Fruit fly (Drosophila melanogaster): ENCODE measurements around the gene Ndf.

Ndf gene

dm6 chr2L:10057236-10057635 is 53.6 kb downstream of the Ndf start (continued):
- TF ChIP-seq wdn (GFP tag; IDR thresholded peaks at IDR 0.05), result 0 out of 2 replicates have a peak, but pooled peaks have one; percentile 34
- TF ChIP-seq lbe (GFP tag; optimal IDR thresholded peaks at IDR 0.05), result peak; percentile 88
- peak; percentile 64; the same call in 1 of the 2 replicates for TF ChIP-seq Nf-YA (GFP tag; IDR thresholded peaks at IDR 0.05)
- TF ChIP-seq D19A (tag; optimal IDR thresholded peaks at IDR 0.05), result peak; percentile 43
- TF ChIP-seq Ptx1 (GFP tag; IDR thresholded peaks at IDR 0.05), result peak; percentile 87
- no peak for TF ChIP-seq Taf1 (GFP tag; IDR thresholded peaks at IDR 0.05)
- TF ChIP-seq mld (GFP tag; IDR thresholded peaks at IDR 0.05; ENCODE audit: partially characterized antibody), result no peak
- peak; percentile 24 for TF ChIP-seq NC2β (GFP tag; optimal IDR thresholded peaks at IDR 0.05)
- peak; percentile 83 for TF ChIP-seq Rfx (GFP tag; IDR thresholded peaks at IDR 0.05)
- no peak for TF ChIP-seq CG15011 (GFP tag; optimal IDR thresholded peaks at IDR 0.05)
- TF ChIP-seq peb (GFP tag; IDR thresholded peaks at IDR 0.05), result peak; percentile 78
- peak; percentile 62 for TF ChIP-seq CG32532 (GFP tag; IDR thresholded peaks at IDR 0.05)
- no peak for TF ChIP-seq odd (GFP tag; optimal IDR thresholded peaks at IDR 0.05)
- peak; percentile 14 to 56 for TF ChIP-seq Hr51 (GFP tag; optimal IDR thresholded peaks at IDR 0.05)
- peak; percentile 74 for TF ChIP-seq Ssrp (tag; optimal IDR thresholded peaks at IDR 0.05)
- no peak for TF ChIP-seq CG16813 (GFP tag; IDR thresholded peaks at IDR 0.05; ENCODE audit: partially characterized antibody)
- TF ChIP-seq wor (GFP tag; IDR thresholded peaks at IDR 0.05), result peak; percentile 67
- no peak for TF ChIP-seq tll (GFP tag; optimal IDR thresholded peaks at IDR 0.05)
- TF ChIP-seq CG3847 (GFP tag; IDR thresholded peaks at IDR 0.05), result peak; percentile 55
- TF ChIP-seq ci (GFP tag; IDR thresholded peaks at IDR 0.05), result peak; percentile 94
- TF ChIP-seq CG14860 (GFP tag; IDR thresholded peaks at IDR 0.05; ENCODE audit: partially characterized antibody), result no peak
- no peak for TF ChIP-seq fd102C (GFP tag; optimal IDR thresholded peaks at IDR 0.05)
- no peak for TF ChIP-seq CG6683 (GFP tag; optimal IDR thresholded peaks at IDR 0.05)
- TF ChIP-seq CG7556 (GFP tag; optimal IDR thresholded peaks at IDR 0.05), result peak; percentile 32
- TF ChIP-seq Dll (GFP tag; IDR thresholded peaks at IDR 0.05; ENCODE audit: partially characterized antibody), result no peak
- peak; percentile 88 for TF ChIP-seq CG32772 (GFP tag; IDR thresholded peaks at IDR 0.05)
- no peak for TF ChIP-seq Nf-YC (tag; optimal IDR thresholded peaks at IDR 0.05)
- no peak for TF ChIP-seq lov (optimal IDR thresholded peaks at IDR 0.05)
- TF ChIP-seq lov (GFP tag; IDR thresholded peaks at IDR 0.05), result peak; percentile 94
- TF ChIP-seq CG11695 (GFP tag; IDR thresholded peaks at IDR 0.05), result peak; percentile 70; the same call in 2 of the 3 replicates
- peak; percentile 81 for TF ChIP-seq jumu (GFP tag; optimal IDR thresholded peaks at IDR 0.05)
- TF ChIP-seq oc (tag; optimal IDR thresholded peaks at IDR 0.05), result peak; percentile 73
- TF ChIP-seq CG15514 (GFP tag; optimal IDR thresholded peaks at IDR 0.05), result no peak
- no peak for TF ChIP-seq ash1 (GFP tag; optimal IDR thresholded peaks at IDR 0.05)
- no peak for TF ChIP-seq Lim3 (GFP tag; IDR thresholded peaks at IDR 0.05)
- TF ChIP-seq CG7271 (tag; optimal IDR thresholded peaks at IDR 0.05), result no peak
- no peak for TF ChIP-seq sima (GFP tag; optimal IDR thresholded peaks at IDR 0.05)
- no peak for TF ChIP-seq emc (GFP tag; optimal IDR thresholded peaks at IDR 0.05)
- TF ChIP-seq YL-1 (GFP tag; optimal IDR thresholded peaks at IDR 0.05), result peak; percentile 28
- no peak for TF ChIP-seq CG7987 (GFP tag; optimal IDR thresholded peaks at IDR 0.05)
- peak; percentile 50 for TF ChIP-seq trem (tag; optimal IDR thresholded peaks at IDR 0.05)
- peak; percentile 87 for TF ChIP-seq CG1603 (tag; optimal IDR thresholded peaks at IDR 0.05)
- TF ChIP-seq zf30C (GFP tag; optimal IDR thresholded peaks at IDR 0.05), result no peak
- TF ChIP-seq tx (GFP tag; optimal IDR thresholded peaks at IDR 0.05), result peak; percentile 66
- TF ChIP-seq gcm2 (GFP tag; optimal IDR thresholded peaks at IDR 0.05), result no peak
- no peak for TF ChIP-seq Poxn (GFP tag; IDR thresholded peaks at IDR 0.05)
- no peak for TF ChIP-seq CG3995 (GFP tag; optimal IDR thresholded peaks at IDR 0.05)
- peak; percentile 70 to 74 for TF ChIP-seq Pdp1 (GFP tag; optimal IDR thresholded peaks at IDR 0.05)
- peak; percentile 63; the same call in 1 of the 2 replicates for TF ChIP-seq dimm (GFP tag; IDR thresholded peaks at IDR 0.05)
- peak; percentile 60 for TF ChIP-seq lab (GFP tag; optimal IDR thresholded peaks at IDR 0.05)
- TF ChIP-seq trh (GFP tag; optimal IDR thresholded peaks at IDR 0.05), result peak; percentile 10
